Worm (Caenorhabditis elegans): Measurements from ENCODE around the gene K06B4.15.

DNA sequence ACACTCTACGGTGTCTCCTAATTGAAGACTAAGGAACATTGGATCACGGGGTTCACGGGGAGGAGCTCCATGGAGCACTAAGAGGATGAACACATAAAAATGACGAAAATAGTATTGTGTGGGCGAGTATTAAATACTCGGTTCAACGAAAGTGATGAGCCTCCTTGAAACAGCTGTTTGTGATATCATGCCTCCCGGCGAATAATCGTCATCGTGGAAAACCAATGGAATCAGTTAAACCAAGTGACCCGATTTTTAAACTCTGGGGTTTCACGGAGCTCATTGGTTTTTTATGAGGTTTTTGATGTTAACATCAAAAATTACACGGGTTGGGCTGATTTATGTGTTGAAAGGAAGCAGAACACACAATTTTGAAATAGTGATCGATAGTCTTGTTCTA is 8.7 kb upstream of the K06B4.15 start:
- TF ChIP-seq flt-1 (GFP tag; IDR thresholded peaks at IDR 0.05) (no peak), ztf-23 (GFP tag; IDR thresholded peaks at IDR 0.05) (no peak), ref-1 (GFP tag; conservative IDR thresholded peaks at IDR 0.05) (no peak), tab-1 (GFP tag; IDR thresholded peaks at IDR 0.05) (no peak), T22C8.4 (GFP tag; IDR thresholded peaks at IDR 0.05) (no peak), med-1 (GFP tag; optimal IDR thresholded peaks at IDR 0.05; ENCODE audit: insufficient read depth) (no peak), cog-1 (tag; optimal IDR thresholded peaks at IDR 0.05) (no peak), klf-2 (GFP tag; conservative IDR thresholded peaks at IDR 0.05) (no peak), ztf-29 (GFP tag; IDR thresholded peaks at IDR 0.05) (no peak)

Data from whole organism, midembryonic.